Fruit fly (Drosophila melanogaster) whole organism, prepupa: ENCODE data around the gene CG34278.
A peak's percentile ranks its signal among the peaks of the same experiment; 100 is the strongest.

Experiments used
- CG10631 ChIP-seq: fragments of 200-800 bp; sonication (Bioruptor generic); optimal IDR thresholded peaks from 2 replicates; lab custom pipeline; 2016; ENCODE audit warnings: missing biosample characterization, missing genetic modification characterization
- CG10669 ChIP-seq: fragments of 200-800 bp; sonication (Bioruptor generic); optimal IDR thresholded peaks from 3 replicates; lab custom pipeline; 2018; ENCODE audit warnings: missing biosample characterization, mild to moderate bottlenecking, missing genetic modification characterization, moderate library complexity
- CG11294 ChIP-seq: fragments of 200-800 bp; sonication (Bioruptor generic); IDR thresholded peaks from 2 replicates; pipeline ENCODE4 v1.3.6; 2022; ENCODE audit warnings: missing biosample characterization, missing genetic modification characterization
- CG11762 ChIP-seq: fragments of 200-800 bp; sonication (Bioruptor generic); optimal IDR thresholded peaks from 3 replicates; lab custom pipeline; 2016; ENCODE audit warnings: missing biosample characterization, missing genetic modification characterization; ENCODE audit not compliant: insufficient read depth
- CG11902 ChIP-seq: fragments of 200-800 bp; sonication (Bioruptor generic); optimal IDR thresholded peaks from 3 replicates; lab custom pipeline; 2016; ENCODE audit warnings: missing biosample characterization, missing genetic modification characterization
- CG15336 ChIP-seq: fragments of 200-800 bp; sonication (Bioruptor generic); IDR thresholded peaks from 2 replicates; pipeline ENCODE4 v1.3.6; 2022; ENCODE audit warnings: missing biosample characterization, missing genetic modification characterization
- CG1621 ChIP-seq: fragments of 200-800 bp; sonication (Bioruptor generic); optimal IDR thresholded peaks from 3 replicates; lab custom pipeline; 2018; ENCODE audit warnings: missing biosample characterization, mild to moderate bottlenecking, missing genetic modification characterization
- CG16779 ChIP-seq: fragments of 200-800 bp; sonication (Bioruptor generic); optimal IDR thresholded peaks from 3 replicates; lab custom pipeline; 2017; ENCODE audit warnings: missing biosample characterization, mild to moderate bottlenecking, missing genetic modification characterization
- CG3032 ChIP-seq: fragments of 200-800 bp; optimal IDR thresholded peaks from 2 replicates; lab custom pipeline; 2019; ENCODE audit warnings: missing biosample characterization, mild to moderate bottlenecking, missing genetic modification characterization, moderate library complexity
- CG32006 ChIP-seq: fragments of 200-800 bp; sonication (Bioruptor generic); optimal IDR thresholded peaks from 3 replicates; lab custom pipeline; 2017; ENCODE audit warnings: missing biosample characterization, mild to moderate bottlenecking, missing genetic modification characterization
- CG34406 ChIP-seq: fragments of 200-800 bp; sonication (Bioruptor generic); optimal IDR thresholded peaks from 3 replicates; lab custom pipeline; 2016; ENCODE audit warnings: missing biosample characterization, missing genetic modification characterization
- CG3919 ChIP-seq: fragments of 200-800 bp; sonication (Bioruptor generic); optimal IDR thresholded peaks from 3 replicates; lab custom pipeline; 2016; ENCODE audit warnings: missing biosample characterization, missing genetic modification characterization
- CG6163 ChIP-seq: fragments of 200-800 bp; sonication (Bioruptor generic); IDR thresholded peaks from 3 replicates; pipeline ENCODE4 v1.3.6; 2022; ENCODE audit warnings: missing biosample characterization, missing genetic modification characterization
- CG6276 ChIP-seq: fragments of 200-800 bp; sonication (Bioruptor generic); optimal IDR thresholded peaks from 2 replicates; lab custom pipeline; 2017; ENCODE audit warnings: missing biosample characterization, mild to moderate bottlenecking, missing genetic modification characterization
- CG6792 ChIP-seq: fragments of 200-800 bp; sonication (Bioruptor generic); optimal IDR thresholded peaks from 3 replicates; lab custom pipeline; 2016; ENCODE audit warnings: missing biosample characterization, missing genetic modification characterization
- CG6808 ChIP-seq: fragments of 200-800 bp; sonication (Bioruptor generic); optimal IDR thresholded peaks from 3 replicates; lab custom pipeline; 2017; ENCODE audit warnings: missing biosample characterization, missing genetic modification characterization, mild to moderate bottlenecking, moderate library complexity, missing genetic modification reagents
- CG6854 ChIP-seq: fragments of 200-800 bp; sonication (Bioruptor generic); optimal IDR thresholded peaks from 2 replicates; lab custom pipeline; 2017; ENCODE audit warnings: missing biosample characterization, mild to moderate bottlenecking, missing genetic modification characterization
- CG8119 ChIP-seq: fragments of 200-800 bp; sonication (Bioruptor generic); IDR thresholded peaks from 3 replicates; pipeline ENCODE4 v1.3.6; 2022; ENCODE audit warnings: missing biosample characterization, missing genetic modification characterization
- CG8319 ChIP-seq: fragments of 200-800 bp; sonication (Bioruptor generic); optimal IDR thresholded peaks from 3 replicates; lab custom pipeline; 2016; ENCODE audit warnings: missing biosample characterization, missing genetic modification characterization
- CG8632 ChIP-seq: fragments of 200-800 bp; sonication (Bioruptor generic); optimal IDR thresholded peaks from 3 replicates; lab custom pipeline; 2016; ENCODE audit warnings: missing biosample characterization, missing genetic modification characterization
- Eip78C ChIP-seq: fragments of 200-800 bp; sonication (Bioruptor generic); peaks from one replicate; lab custom pipeline; 2016; ENCODE audit warnings: missing biosample characterization, missing genetic modification characterization
- Eip93F ChIP-seq: fragments of 200-800 bp; sonication (Bioruptor generic); optimal IDR thresholded peaks from 2 replicates; lab custom pipeline; 2016; ENCODE audit warnings: missing biosample characterization, mild to moderate bottlenecking, missing genetic modification characterization
- Ets21C ChIP-seq: fragments of 200-800 bp; sonication (Bioruptor generic); optimal IDR thresholded peaks from 3 replicates; lab custom pipeline; 2016; ENCODE audit warnings: missing biosample characterization, missing genetic modification characterization
- Ets96B ChIP-seq: fragments of 200-800 bp; optimal IDR thresholded peaks from 2 replicates; lab custom pipeline; 2019; ENCODE audit warnings: missing biosample characterization, mild to moderate bottlenecking, missing genetic modification characterization, moderate library complexity
- Gug ChIP-seq: fragments of 200-800 bp; sonication (Bioruptor generic); IDR thresholded peaks from 2 replicates; pipeline ENCODE4 v1.3.6; 2022; ENCODE audit warnings: missing biosample characterization, missing genetic modification characterization
- Hr39 ChIP-seq: fragments of 200-800 bp; sonication (Bioruptor generic); optimal IDR thresholded peaks from 2 replicates; lab custom pipeline; 2016; ENCODE audit warnings: missing biosample characterization, missing genetic modification characterization
- Met ChIP-seq: fragments of 200-800 bp; sonication (Bioruptor generic); optimal IDR thresholded peaks from 3 replicates; lab custom pipeline; 2016; ENCODE audit warnings: missing biosample characterization, missing genetic modification characterization
- OdsH ChIP-seq: fragments of 200-800 bp; sonication (Bioruptor generic); optimal IDR thresholded peaks from 3 replicates; lab custom pipeline; 2016; ENCODE audit warnings: missing biosample characterization, missing genetic modification characterization
- Sox102F ChIP-seq: fragments of 200-800 bp; sonication (Bioruptor generic); optimal IDR thresholded peaks from 2 replicates; lab custom pipeline; 2016; ENCODE audit warnings: missing biosample characterization, mild to moderate bottlenecking, missing genetic modification characterization
- Sox14 ChIP-seq: fragments of 200-800 bp; sonication (Bioruptor generic); optimal IDR thresholded peaks from 3 replicates; lab custom pipeline; 2016; ENCODE audit warnings: missing biosample characterization, missing genetic modification characterization
- Sox15 ChIP-seq: fragments of 200-800 bp; sonication (Bioruptor generic); optimal IDR thresholded peaks from 3 replicates; lab custom pipeline; 2016; ENCODE audit warnings: missing biosample characterization, missing genetic modification characterization
- achi ChIP-seq: fragments of 200-800 bp; sonication (Bioruptor generic); optimal IDR thresholded peaks from 3 replicates; lab custom pipeline; 2016; ENCODE audit warnings: missing biosample characterization, missing genetic modification characterization
- eg ChIP-seq: fragments of 200-800 bp; sonication (Bioruptor generic); IDR thresholded peaks from 3 replicates; pipeline ENCODE4 v1.3.6; 2022; ENCODE audit warnings: missing biosample characterization, missing genetic modification characterization
- fkh ChIP-seq: fragments of 200-800 bp; sonication (Bioruptor generic); optimal IDR thresholded peaks from 3 replicates; lab custom pipeline; 2017; ENCODE audit warnings: missing biosample characterization, mild to moderate bottlenecking, missing genetic modification characterization, moderate library complexity
- net ChIP-seq: fragments of 200-800 bp; sonication (Bioruptor generic); optimal IDR thresholded peaks from 3 replicates; lab custom pipeline; 2016; ENCODE audit warnings: missing biosample characterization, missing genetic modification characterization
- pdm3 ChIP-seq: fragments of 200-800 bp; sonication (Bioruptor generic); optimal IDR thresholded peaks from 3 replicates; lab custom pipeline; 2016; ENCODE audit warnings: missing biosample characterization, missing genetic modification characterization
- salr ChIP-seq, 2 experiments: fragments of 200-800 bp; sonication (Bioruptor generic); optimal IDR thresholded peaks; 3 replicates each; lab custom pipeline; 2016 to 2018; ENCODE audit warnings: missing biosample characterization in 2 of 2, missing genetic modification characterization in 2 of 2, mild to moderate bottlenecking in 1 of 2
- ss ChIP-seq, 2 experiments: fragments of 200-800 bp; sonication (Bioruptor generic); optimal IDR thresholded peaks; 2 replicates in 1 of 2; 3 replicates in 1 of 2; lab custom pipeline; 2017 to 2018; ENCODE audit warnings: mild to moderate bottlenecking in 2 of 2, missing biosample characterization in 2 of 2, missing genetic modification characterization in 2 of 2, moderate library complexity in 1 of 2
- svp ChIP-seq: fragments of 200-800 bp; sonication (Bioruptor generic); peaks from one replicate; lab custom pipeline; 2016; ENCODE audit warnings: missing biosample characterization, missing genetic modification characterization
- topi ChIP-seq: fragments of 200-800 bp; sonication (Bioruptor generic); optimal IDR thresholded peaks from 3 replicates; lab custom pipeline; 2016; ENCODE audit warnings: missing biosample characterization, missing genetic modification characterization

CG34278 gene

dm6 chr3R:17117607-17118327 lies 2.5 kb upstream of the CG34278 start (continued):
- no peak for TF ChIP-seq CG11294 (GFP tag; lab: Robert Waterston, UW)
- peak; percentile 43 for TF ChIP-seq CG11902 (GFP tag; lab: Kevin White, UChicago)
- peak; percentile 48 for TF ChIP-seq CG6792 (GFP tag; lab: Kevin White, UChicago)
- peak; percentile 54 for TF ChIP-seq CG34406 (GFP tag; lab: Kevin White, UChicago)
- TF ChIP-seq CG3919 (GFP tag; lab: Kevin White, UChicago) = peak; percentile 55
- TF ChIP-seq CG6854 (GFP tag; lab: Kevin White, UChicago) = peak; percentile 14
- peak; percentile 33 for TF ChIP-seq CG8319
- peak; percentile 51 for TF ChIP-seq CG8632 (GFP tag; lab: Kevin White, UChicago)
- TF ChIP-seq salr (GFP tag; optimal IDR thresholded peaks at IDR 0.05; lab: Kevin White, UChicago) = peak; percentile 3 to 23

DNA sequence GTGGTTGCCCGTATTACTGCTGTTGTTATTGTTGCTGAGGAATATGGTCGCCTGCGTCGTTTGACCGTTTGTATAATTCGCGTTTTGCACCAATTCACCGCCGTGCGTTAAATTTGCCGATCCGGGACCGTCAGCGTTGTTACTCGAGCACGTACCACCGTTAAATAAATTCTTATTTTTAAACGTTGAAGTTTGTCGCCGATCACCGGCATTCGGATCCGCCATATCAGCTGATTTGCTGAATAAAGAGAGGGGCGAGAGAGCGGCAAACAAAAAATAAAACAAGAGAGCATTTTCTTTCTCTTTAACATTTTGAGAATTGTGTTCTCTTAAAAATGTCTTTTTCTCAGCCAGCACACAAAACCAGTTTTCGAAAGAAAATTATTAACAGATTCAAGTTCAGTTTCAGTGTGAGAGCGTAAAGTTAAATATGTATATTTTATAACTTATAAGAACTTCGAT lies 1.3 kb upstream of the CG34278 start:
- TF ChIP-seq CG8632 (GFP tag; lab: Kevin White, UChicago) (peak; percentile 8), svp (GFP tag; lab: Kevin White, UChicago) (no peak), Sox102F (peak; percentile 68), eg (GFP tag; lab: Robert Waterston, UW) (peak; percentile 7; the same call in 1 of the 3 replicates), CG6276 (GFP tag; lab: Kevin White, UChicago) (peak; percentile 52), Sox14 (GFP tag; lab: Kevin White, UChicago) (no peak), Ets96B (tag; lab: Kevin White, UChicago) (no peak), CG6854 (GFP tag; lab: Kevin White, UChicago) (peak; percentile 81), CG32006 (GFP tag; lab: Kevin White, UChicago) (no peak), CG16779 (tag; lab: Kevin White, UChicago) (peak; percentile 17), CG6808 (GFP tag; lab: Kevin White, UChicago) (peak; percentile 8), Eip78C (GFP tag; lab: Kevin White, UChicago) (peak; percentile 51), CG1621 (tag; lab: Kevin White, UChicago) (peak; percentile 43), Ets21C (GFP tag; lab: Kevin White, UChicago) (no peak), ss (GFP tag; optimal IDR thresholded peaks at IDR 0.05; lab: Kevin White, UChicago) (peak in 1 of 2 experiments; percentile 51), Sox15 (GFP tag; lab: Kevin White, UChicago) (no peak), Eip93F (GFP tag; lab: Kevin White, UChicago) (no peak), CG8119 (no peak), CG15336 (GFP tag; lab: Robert Waterston, UW) (peak; percentile 30; the same call in 1 of the 2 replicates)

DNA sequence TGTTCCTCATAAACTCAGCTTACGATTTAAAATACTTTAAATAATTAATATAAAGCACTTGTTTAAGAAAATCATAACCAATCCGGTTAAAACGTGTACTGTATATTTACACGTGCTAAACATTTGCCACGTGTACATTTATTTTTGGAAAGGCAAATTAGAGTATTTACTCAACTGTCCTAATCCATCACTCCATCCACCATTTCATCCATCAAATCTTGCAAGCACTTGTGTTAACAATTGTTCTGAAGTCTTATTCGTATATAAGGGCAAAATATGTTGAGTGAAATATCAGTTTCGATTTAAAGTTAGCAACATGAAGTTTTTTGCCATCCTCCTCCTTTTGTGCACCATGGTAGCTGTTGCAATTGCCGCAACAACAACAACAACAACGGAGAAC lies 1.0 kb downstream of the CG34278 start, which contains the start of gene CG42779:
TSS of gene CG42779 (plus strand) at position 301 of the 400 bp plus-strand sequence.
- TF ChIP-seq fkh (GFP tag; lab: Kevin White, UChicago) (peak; percentile 26), eg (GFP tag; lab: Robert Waterston, UW) (no peak)
- TF ChIP-seq, all 60 proteins: peak for 1

DNA sequence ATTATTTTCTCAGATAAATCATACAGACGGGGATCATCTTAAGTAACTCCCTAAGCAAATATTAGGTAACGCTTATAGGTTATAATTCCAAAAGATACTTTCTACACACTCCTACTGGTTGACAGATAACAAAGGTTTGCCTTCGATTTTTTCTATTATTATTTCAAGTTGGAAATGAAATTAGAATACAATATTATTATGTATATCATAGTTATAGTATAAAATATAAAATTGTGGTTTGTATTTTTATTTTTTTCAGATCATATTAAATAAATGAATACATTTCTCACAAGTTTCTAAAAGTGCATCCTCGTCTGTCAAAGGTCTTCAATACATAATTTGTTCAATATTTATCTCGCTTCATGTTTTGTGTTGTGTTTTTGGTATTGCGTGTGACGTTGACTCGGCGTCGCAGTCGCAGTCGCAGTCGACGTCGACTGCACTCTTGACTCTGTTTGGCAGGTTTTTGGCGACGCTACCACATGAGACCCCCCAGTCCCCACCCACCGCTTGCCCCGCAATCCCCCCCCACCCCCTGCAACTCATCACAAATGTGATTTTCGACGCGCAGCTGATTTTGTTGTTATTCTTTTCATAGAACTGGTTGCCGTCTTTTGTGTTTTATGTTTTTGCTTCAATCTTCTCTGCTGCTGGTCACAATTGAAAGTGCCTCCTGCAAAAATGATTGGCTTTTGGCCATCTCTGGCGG lies 2.7 kb downstream of the CG34278 start:
- TF ChIP-seq Hr39 (GFP tag; lab: Kevin White, UChicago) = peak; percentile 35
- no peak for TF ChIP-seq CG11902 (GFP tag; lab: Kevin White, UChicago)
- TF ChIP-seq CG8319 = no peak
- no peak for TF ChIP-seq CG3032
- TF ChIP-seq topi (GFP tag; lab: Kevin White, UChicago) = no peak
- TF ChIP-seq CG1621 (tag; lab: Kevin White, UChicago) = no peak
- peak; percentile 58 for TF ChIP-seq CG15336 (GFP tag; lab: Robert Waterston, UW)
- peak; percentile 13; the same call in 1 of the 2 replicates for TF ChIP-seq CG11294 (GFP tag; lab: Robert Waterston, UW)
- TF ChIP-seq CG32006 (GFP tag; lab: Kevin White, UChicago) = peak; percentile 57
- peak; percentile 6 for TF ChIP-seq CG10631 (GFP tag; lab: Kevin White, UChicago)
- TF ChIP-seq CG11762 (GFP tag; lab: Kevin White, UChicago) = no peak
- TF ChIP-seq CG6792 (GFP tag; lab: Kevin White, UChicago) = peak; percentile 40
- peak; percentile 5 for TF ChIP-seq achi (GFP tag; lab: Kevin White, UChicago)
- TF ChIP-seq CG6163 = no peak
- peak; percentile 22 for TF ChIP-seq Ets21C (GFP tag; lab: Kevin White, UChicago)
- TF ChIP-seq CG6276 (GFP tag; lab: Kevin White, UChicago) = peak; percentile 25
- peak; percentile 13 for TF ChIP-seq net
- TF ChIP-seq Gug (GFP tag; lab: Robert Waterston, UW) = no peak
- peak; percentile 64 for TF ChIP-seq CG34406 (GFP tag; lab: Kevin White, UChicago)
- TF ChIP-seq pdm3 (GFP tag; lab: Kevin White, UChicago) = no peak
- no peak for TF ChIP-seq fkh (GFP tag; lab: Kevin White, UChicago)
- peak; percentile 33 for TF ChIP-seq OdsH (GFP tag; lab: Kevin White, UChicago)
- no peak; the same call in 2 of the 3 replicates for TF ChIP-seq eg (GFP tag; lab: Robert Waterston, UW)
- no peak for TF ChIP-seq CG10669 (GFP tag; lab: Kevin White, UChicago)
- TF ChIP-seq Met (GFP tag; lab: Kevin White, UChicago) = peak; percentile 64
- TF ChIP-seq ss (GFP tag; optimal IDR thresholded peaks at IDR 0.05; lab: Kevin White, UChicago) = no peak
- peak; percentile 49 for TF ChIP-seq Sox102F
